Worm (Caenorhabditis elegans) whole organism, midembryonic: ENCODE results near the gene gad-2.

Experiments used
- flt-1 ChIP-seq: fragments of 200-800 bp; sonication (Bioruptor generic); IDR thresholded peaks from 2 replicates; pipeline ENCODE4 v1.3.6; 2022; ENCODE audit warnings: missing genetic modification characterization, missing compliant biosample characterization
- klf-2 ChIP-seq: fragments of 200-800 bp; sonication (Bioruptor generic); conservative IDR thresholded peaks from 2 replicates; pipeline ENCODE4 v1.3.6; 2022; ENCODE audit warnings: missing genetic modification reagents, missing genetic modification characterization, missing compliant biosample characterization
- ztf-29 ChIP-seq: fragments of 200-800 bp; sonication (Bioruptor generic); IDR thresholded peaks from 2 replicates; pipeline ENCODE4 v1.3.6; 2022; ENCODE audit warnings: missing genetic modification reagents, missing genetic modification characterization, missing compliant biosample characterization

DNA sequence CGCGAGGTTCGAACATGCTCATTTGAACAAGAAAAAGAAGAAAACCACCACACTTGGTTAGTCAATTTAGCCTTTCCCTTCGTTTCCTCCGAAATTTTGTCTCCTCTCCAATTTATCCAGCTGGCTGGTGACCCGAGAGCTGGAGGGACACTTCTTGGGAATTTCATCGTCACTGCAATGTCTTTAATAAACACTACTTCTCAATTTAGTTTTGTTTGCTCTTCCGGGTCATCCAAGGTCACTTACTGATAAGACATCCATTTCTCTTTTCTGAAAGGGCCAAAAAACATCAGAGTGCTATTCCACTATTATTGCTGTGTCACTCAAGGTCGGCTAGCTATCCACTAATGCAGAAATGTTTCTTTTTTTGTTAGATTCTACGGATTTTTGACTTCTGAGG is 12.1 kb downstream of the gad-2 start, which contains the start of gene C10A4.3:
- no peak for TF ChIP-seq flt-1 (GFP tag; lab: Robert Waterston, UW)
- no peak for TF ChIP-seq ztf-29 (GFP tag; lab: Robert Waterston, UW)
- TF ChIP-seq klf-2 (GFP tag; lab: Robert Waterston, UW), result no peak
